Fruit fly (Drosophila melanogaster): Measurements from ENCODE around the gene rg.

Gene rg

DNA sequence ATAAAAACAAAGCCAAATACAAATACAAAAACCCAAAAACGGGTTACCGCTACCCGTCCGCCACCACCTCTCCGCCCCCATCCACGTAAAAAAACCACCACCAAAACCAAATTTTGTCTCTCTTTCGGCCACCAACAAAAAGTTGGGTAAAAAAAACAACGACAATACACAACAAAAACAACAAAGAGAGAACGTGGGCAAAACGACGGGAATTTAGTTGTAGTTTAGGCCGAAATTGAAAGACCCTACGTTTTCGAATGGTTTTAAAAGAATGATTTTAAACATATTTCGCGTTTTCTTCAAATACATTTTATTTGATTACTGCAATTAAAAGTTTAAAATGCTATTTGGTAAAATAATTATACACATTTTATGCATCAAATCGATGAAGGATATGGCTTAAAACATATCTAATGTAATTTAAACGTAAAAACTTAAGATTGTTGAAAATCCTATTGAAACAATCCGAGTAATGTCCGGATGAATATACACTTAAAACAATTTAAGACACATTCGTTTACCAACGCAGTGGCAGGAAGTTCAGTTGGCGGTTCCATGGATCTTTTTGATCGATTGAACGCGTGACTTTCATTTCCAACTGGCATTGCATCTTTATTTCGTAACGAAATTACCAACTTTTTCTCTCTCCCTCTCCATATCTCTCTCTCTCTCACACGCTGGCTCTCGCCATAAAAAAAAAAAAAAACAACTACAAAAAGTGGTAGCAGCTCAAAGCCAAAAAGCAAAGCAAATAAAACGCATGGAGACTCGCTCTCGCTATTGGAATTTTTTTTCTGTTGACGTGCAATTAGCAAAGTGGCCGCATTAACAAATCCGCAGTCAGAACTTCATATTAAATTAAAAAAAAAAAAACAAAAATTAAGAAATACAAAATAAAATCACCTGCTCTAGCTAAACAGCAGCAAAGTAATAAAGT lies 1.4 kb downstream of the rg start (continued):
- TF ChIP-seq CG9932 (GFP tag; IDR thresholded peaks at IDR 0.05) (peak; percentile 44; the same call in 1 of the 2 replicates), CG13123 (GFP tag; optimal IDR thresholded peaks at IDR 0.05) (no peak), chn (GFP tag; optimal IDR thresholded peaks at IDR 0.05) (peak; percentile 49), tx (GFP tag; optimal IDR thresholded peaks at IDR 0.05) (no peak), CG6683 (GFP tag; optimal IDR thresholded peaks at IDR 0.05) (peak; percentile 18), CG13424 (tag; optimal IDR thresholded peaks at IDR 0.05) (peak; percentile 70), Mrtf (GFP tag; IDR thresholded peaks at IDR 0.05) (no peak), CG1602 (GFP tag; optimal IDR thresholded peaks at IDR 0.05) (peak; percentile 47), CG34224 (GFP tag; IDR thresholded peaks at IDR 0.05; ENCODE audit: partially characterized antibody) (no peak), corto (GFP tag; optimal IDR thresholded peaks at IDR 0.05) (no peak), CG11398 (GFP tag; optimal IDR thresholded peaks at IDR 0.05) (no peak), Side (GFP tag; optimal IDR thresholded peaks at IDR 0.05) (peak; percentile 2), chm (GFP tag; IDR thresholded peaks at IDR 0.05) (no peak), CG30431 (GFP tag; optimal IDR thresholded peaks at IDR 0.05) (peak; percentile 10), CTCF (GFP tag; optimal IDR thresholded peaks at IDR 0.05) (no peak), wek (GFP tag; optimal IDR thresholded peaks at IDR 0.05) (no peak), CG4820 (GFP tag; optimal IDR thresholded peaks at IDR 0.05) (peak; percentile 45), Nf-YC (tag; optimal IDR thresholded peaks at IDR 0.05) (no peak), CG34422 (GFP tag; IDR thresholded peaks at IDR 0.05) (no peak), zfh1 (GFP tag; IDR thresholded peaks at IDR 0.05) (no peak), zfh2 (GFP tag; optimal IDR thresholded peaks at IDR 0.05) (peak; percentile 29), Dek (tag; optimal IDR thresholded peaks at IDR 0.05) (peak; percentile 26), Trl (optimal IDR thresholded peaks at IDR 0.05) (peak; percentile 24 to 86), Trl (GFP tag; optimal IDR thresholded peaks at IDR 0.05) (no peak), Adf1 (GFP tag; IDR thresholded peaks at IDR 0.05) (no peak), Nf-YB (GFP tag; optimal IDR thresholded peaks at IDR 0.05) (peak; percentile 33), CG2889 (GFP tag; IDR thresholded peaks at IDR 0.05) (no peak), YL-1 (GFP tag; optimal IDR thresholded peaks at IDR 0.05) (no peak), Hr78 (GFP tag; optimal IDR thresholded peaks at IDR 0.05) (no peak), CG2875 (GFP tag; optimal IDR thresholded peaks at IDR 0.05) (peak; percentile 16), gt (GFP tag; IDR thresholded peaks at IDR 0.05) (no peak), CG10274 (GFP tag; optimal IDR thresholded peaks at IDR 0.05) (peak; percentile 96), fd102C (GFP tag; optimal IDR thresholded peaks at IDR 0.05) (no peak), CG11696 (GFP tag; IDR thresholded peaks at IDR 0.05) (no peak), dati (GFP tag; IDR thresholded peaks at IDR 0.05) (no peak), CG12744 (GFP tag; optimal IDR thresholded peaks at IDR 0.05) (peak; percentile 3), CG3065 (GFP tag; optimal IDR thresholded peaks at IDR 0.05) (no peak), repo (GFP tag; optimal IDR thresholded peaks at IDR 0.05) (no peak), Gsc (GFP tag; IDR thresholded peaks at IDR 0.05) (no peak), CG16813 (GFP tag; IDR thresholded peaks at IDR 0.05; ENCODE audit: partially characterized antibody) (no peak), ci (GFP tag; IDR thresholded peaks at IDR 0.05) (peak; percentile 62; the same call in 1 of the 3 replicates), Ssrp (tag; optimal IDR thresholded peaks at IDR 0.05) (peak; percentile 71), CG8281 (tag; optimal IDR thresholded peaks at IDR 0.05) (peak; percentile 3), CG2120 (GFP tag; optimal IDR thresholded peaks at IDR 0.05) (peak; percentile 73), her (GFP tag; optimal IDR thresholded peaks at IDR 0.05) (peak; percentile 48), lilli (GFP tag; optimal IDR thresholded peaks at IDR 0.05) (peak; percentile 67), wor (GFP tag; IDR thresholded peaks at IDR 0.05) (0 out of 2 replicates have a peak, but pooled peaks have one; percentile 18), CG6689 (GFP tag; IDR thresholded peaks at IDR 0.05) (peak; percentile 46; the same call in 1 of the 2 replicates), CG17328 (GFP tag; IDR thresholded peaks at IDR 0.05) (no peak), ATbp (GFP tag; optimal IDR thresholded peaks at IDR 0.05) (peak; percentile 6)

Measured in whole organism, embryonic.